Fruit fly (Drosophila melanogaster): ENCODE results near the gene loco.

loco gene

DNA sequence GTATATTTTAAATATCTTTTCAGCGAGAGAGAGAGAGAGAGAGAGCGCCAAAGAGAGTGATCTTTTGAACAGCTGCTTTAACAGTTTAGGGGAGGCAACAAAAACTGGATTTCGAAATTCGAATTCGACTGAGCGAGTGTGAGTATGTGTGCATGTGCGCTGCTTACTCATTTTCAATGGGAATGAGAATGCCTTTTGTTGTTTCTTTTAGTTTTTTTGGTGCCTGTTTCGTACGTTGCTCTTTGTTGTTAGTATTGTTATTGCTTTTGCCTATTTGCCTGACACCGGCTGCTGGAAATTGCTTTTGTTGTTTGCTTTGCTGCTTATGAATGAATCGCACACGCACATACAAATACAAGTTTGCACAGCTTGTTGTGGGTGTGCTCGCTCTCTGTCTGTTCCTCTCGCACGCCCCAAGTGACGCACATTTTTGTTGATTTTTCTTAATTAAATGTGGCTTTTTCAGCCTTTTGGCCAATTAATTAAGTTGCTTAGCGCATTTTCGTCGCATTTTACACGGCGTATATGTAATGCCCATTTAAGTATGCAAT lies 12.3 kb downstream of the loco start (continued):
- TF ChIP-seq CG9797 (GFP tag; optimal IDR thresholded peaks at IDR 0.05) (no peak), MBD-R2 (GFP tag; IDR thresholded peaks at IDR 0.05) (no peak; the same call in 1 of the 2 replicates), CG6272 (GFP tag; IDR thresholded peaks at IDR 0.05) (no peak), CG10321 (GFP tag; IDR thresholded peaks at IDR 0.05) (peak; percentile 72), nom (GFP tag; optimal IDR thresholded peaks at IDR 0.05) (peak; percentile 97), CG10147 (GFP tag; optimal IDR thresholded peaks at IDR 0.05) (peak; percentile 30), CG6175 (GFP tag; IDR thresholded peaks at IDR 0.05) (no peak), CG1792 (GFP tag; optimal IDR thresholded peaks at IDR 0.05) (no peak), HLH54F (GFP tag; optimal IDR thresholded peaks at IDR 0.05) (peak; percentile 30), unc-4 (GFP tag; IDR thresholded peaks at IDR 0.05; ENCODE audit: partially characterized antibody) (no peak)

DNA sequence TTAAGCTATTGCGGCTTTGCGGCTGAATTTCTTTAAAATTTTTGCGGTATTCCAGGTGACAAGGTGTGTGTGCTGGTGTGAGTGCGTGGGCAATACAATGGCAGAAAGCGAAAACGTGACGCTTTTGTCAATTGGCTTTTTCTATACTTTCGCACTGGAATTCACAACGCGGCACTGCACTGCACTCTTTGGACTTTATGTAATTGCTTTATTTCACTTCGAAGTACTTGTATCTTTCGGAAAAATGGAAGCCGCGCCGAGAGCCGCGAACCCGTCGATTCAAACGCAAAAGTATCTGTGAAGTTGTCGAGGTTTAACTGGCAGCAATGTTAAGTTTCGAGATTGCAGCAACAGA lies 12.9 kb downstream of the loco start:
- TF ChIP-seq ci (GFP tag; IDR thresholded peaks at IDR 0.05) (peak; percentile 44; the same call in 2 of the 3 replicates), CG10431 (GFP tag; optimal IDR thresholded peaks at IDR 0.05) (no peak), CG17328 (GFP tag; IDR thresholded peaks at IDR 0.05) (0 out of 2 replicates have a peak, but pooled peaks have one; percentile 10), CG3838 (GFP tag; optimal IDR thresholded peaks at IDR 0.05) (no peak), Jarid2 (GFP tag; optimal IDR thresholded peaks at IDR 0.05) (peak; percentile 8), ERR (GFP tag; optimal IDR thresholded peaks at IDR 0.05) (no peak), CG13296 (GFP tag; optimal IDR thresholded peaks at IDR 0.05) (no peak), tup (GFP tag; optimal IDR thresholded peaks at IDR 0.05) (no peak), jing (GFP tag; optimal IDR thresholded peaks at IDR 0.05) (no peak), CG11560 (tag; IDR thresholded peaks at IDR 0.05) (no peak), CG8290 (GFP tag; optimal IDR thresholded peaks at IDR 0.05) (no peak), CG8290 (tag; optimal IDR thresholded peaks at IDR 0.05) (peak in 1 of 2 experiments; percentile 9), CG31388 (GFP tag; optimal IDR thresholded peaks at IDR 0.05) (no peak), Atf6 (GFP tag; IDR thresholded peaks at IDR 0.05) (no peak), CG8388 (GFP tag; optimal IDR thresholded peaks at IDR 0.05) (no peak), Bteb2 (GFP tag; optimal IDR thresholded peaks at IDR 0.05) (no peak), slp2 (GFP tag; optimal IDR thresholded peaks at IDR 0.05) (no peak), sens (GFP tag) (peak; percentile 72), lbe (GFP tag; optimal IDR thresholded peaks at IDR 0.05) (no peak), HmgZ (tag; optimal IDR thresholded peaks at IDR 0.05) (no peak), chm (GFP tag; IDR thresholded peaks at IDR 0.05) (peak; percentile 61), Hsf (GFP tag; optimal IDR thresholded peaks at IDR 0.05) (no peak), CG2202 (tag; optimal IDR thresholded peaks at IDR 0.05) (no peak), Pdp1 (GFP tag; optimal IDR thresholded peaks at IDR 0.05) (peak in 1 of 2 experiments; percentile 64), CG14014 (GFP tag; IDR thresholded peaks at IDR 0.05) (no peak), CG9727 (GFP tag; optimal IDR thresholded peaks at IDR 0.05) (no peak)

DNA sequence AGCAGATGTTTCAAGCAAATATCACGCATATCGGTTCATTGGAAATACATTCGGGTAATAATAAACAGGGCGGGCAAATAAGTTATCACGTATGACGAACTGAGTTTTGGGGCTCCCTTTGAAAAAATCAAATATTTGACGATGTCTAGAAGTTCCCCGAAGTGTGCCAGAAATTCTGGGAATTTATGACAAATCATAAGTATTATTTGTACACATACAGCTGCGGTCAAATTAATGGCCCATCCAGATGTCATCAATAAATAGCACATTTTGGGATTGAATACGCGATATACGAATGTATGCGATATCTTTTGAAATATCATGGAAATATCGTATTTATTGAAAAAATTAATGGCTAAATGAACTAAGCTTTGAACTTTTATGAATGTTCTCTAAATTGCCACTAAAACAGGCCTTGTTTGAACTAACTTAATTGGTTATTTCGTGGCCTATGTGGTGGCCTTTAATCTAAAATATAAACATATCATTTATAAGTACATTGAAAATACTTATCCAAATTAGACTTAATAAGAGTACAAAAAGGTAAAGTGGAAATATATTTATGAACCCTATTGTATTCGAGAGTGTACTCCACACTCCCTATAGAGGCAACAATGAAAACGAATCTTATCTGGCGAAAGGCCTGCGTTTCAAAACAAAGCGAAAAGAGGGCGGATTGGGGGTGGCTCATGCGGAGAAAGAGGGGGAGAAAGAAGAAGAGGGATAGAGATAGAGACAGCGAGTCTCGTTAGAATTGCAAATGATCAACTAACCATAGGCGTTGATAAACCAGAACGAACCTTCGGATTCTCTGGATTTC lies 13.5 kb downstream of the loco start:
- peak; percentile 56 for TF ChIP-seq tio (GFP tag; optimal IDR thresholded peaks at IDR 0.05)
- TF ChIP-seq CG10462 (GFP tag; optimal IDR thresholded peaks at IDR 0.05): peak; percentile 14
- peak in 1 of 2 experiments; percentile 7 for TF ChIP-seq Eip74EF (GFP tag; optimal IDR thresholded peaks at IDR 0.05)
- TF ChIP-seq ab (GFP tag; optimal IDR thresholded peaks at IDR 0.05): no peak
- TF ChIP-seq Usf (GFP tag; optimal IDR thresholded peaks at IDR 0.05): peak; percentile 14
- no peak for TF ChIP-seq CG13296 (GFP tag; optimal IDR thresholded peaks at IDR 0.05)
- peak; percentile 57; the same call in 1 of the 2 replicates for TF ChIP-seq CG31441 (GFP tag; IDR thresholded peaks at IDR 0.05)
- TF ChIP-seq Nf-YB (GFP tag; optimal IDR thresholded peaks at IDR 0.05): peak; percentile 32
- no peak for TF ChIP-seq ac (GFP tag; optimal IDR thresholded peaks at IDR 0.05)
- peak; percentile 69 for TF ChIP-seq dmrt99B (tag; optimal IDR thresholded peaks at IDR 0.05)
- peak; percentile 70 for TF ChIP-seq CG11696 (GFP tag; IDR thresholded peaks at IDR 0.05)
- TF ChIP-seq lab (GFP tag; optimal IDR thresholded peaks at IDR 0.05): peak; percentile 11
- peak; percentile 52 for TF ChIP-seq grau (tag; optimal IDR thresholded peaks at IDR 0.05)
- peak; percentile 41 for TF ChIP-seq HHEX (GFP tag; optimal IDR thresholded peaks at IDR 0.05)
